Worm (Caenorhabditis elegans): Measurements from ENCODE around the gene srh-219.

Gene srh-219

ce11 chrV:15495169-15495568 is at the start of gene srh-219:
srh-219 (plus strand) TSS chrV:15495469.
- TF ChIP-seq nhr-28 (tag; optimal IDR thresholded peaks at IDR 0.05) (no peak), elt-1 (tag; optimal IDR thresholded peaks at IDR 0.05; ENCODE audit: borderline replicate concordance, insufficient read depth) (no peak), cnd-1 (tag; optimal IDR thresholded peaks at IDR 0.05) (no peak)

ce11 chrV:15448408-15448807 is 46.9 kb upstream of the srh-219 start, which contains the start of gene T26H5.4:
T26H5.4 (minus strand) TSS chrV:15448701.
- no peak for TF ChIP-seq lin-32 (GFP tag; optimal IDR thresholded peaks at IDR 0.05)
- no peak for TF ChIP-seq unc-39 (tag; optimal IDR thresholded peaks at IDR 0.05)
- no peak for TF ChIP-seq lsy-2 (tag; optimal IDR thresholded peaks at IDR 0.05)
- no peak for TF ChIP-seq mep-1 (tag; optimal IDR thresholded peaks at IDR 0.05)
- no peak for TF ChIP-seq elt-1 (tag; optimal IDR thresholded peaks at IDR 0.05; ENCODE audit: borderline replicate concordance, insufficient read depth)
- no peak for TF ChIP-seq ztf-11 (tag; optimal IDR thresholded peaks at IDR 0.05)
- no peak for TF ChIP-seq ham-2 (GFP tag; optimal IDR thresholded peaks at IDR 0.05)
- no peak for TF ChIP-seq sem-2 (GFP tag; optimal IDR thresholded peaks at IDR 0.05)
- no peak for TF ChIP-seq nhr-237 (tag; optimal IDR thresholded peaks at IDR 0.05)
- TF ChIP-seq flh-1 (GFP tag; optimal IDR thresholded peaks at IDR 0.05), result no peak
- TF ChIP-seq nhr-28 (tag; optimal IDR thresholded peaks at IDR 0.05), result no peak
- no peak for TF ChIP-seq elt-3 (tag; optimal IDR thresholded peaks at IDR 0.05)
- no peak for TF ChIP-seq drap-1 (GFP tag; optimal IDR thresholded peaks at IDR 0.05)
- TF ChIP-seq nhr-2 (tag; optimal IDR thresholded peaks at IDR 0.05), result no peak
- no peak for TF ChIP-seq blmp-1 (tag; optimal IDR thresholded peaks at IDR 0.05)

- TF ChIP-seq pha-4 (tag; optimal IDR thresholded peaks at IDR 0.05), result no peak
- no peak for TF ChIP-seq ztf-11 (tag; optimal IDR thresholded peaks at IDR 0.05)
- TF ChIP-seq elt-3 (tag; optimal IDR thresholded peaks at IDR 0.05), result no peak
Measured at ce11 chrV:15448865-15449264, 46.4 kb upstream of the srh-219 start, which contains the start of gene T26H5.14. T26H5.14 (plus strand) TSS chrV:15449165.

ce11 chrV:15451421-15451820 is 43.8 kb upstream of the srh-219 start, which contains the start of gene srw-33:
srw-33 (minus strand) TSS chrV:15451521.
- TF ChIP-seq blmp-1 (tag; optimal IDR thresholded peaks at IDR 0.05) (no peak), M03D4.4 (tag; optimal IDR thresholded peaks at IDR 0.05) (no peak), nhr-12 (tag; optimal IDR thresholded peaks at IDR 0.05) (no peak), unc-62 (GFP tag; optimal IDR thresholded peaks at IDR 0.05) (no peak), mab-5 (tag; optimal IDR thresholded peaks at IDR 0.05) (no peak), drap-1 (GFP tag; optimal IDR thresholded peaks at IDR 0.05) (no peak)

- TF ChIP-seq drap-1 (GFP tag; optimal IDR thresholded peaks at IDR 0.05) (peak; percentile 5), elt-3 (tag; optimal IDR thresholded peaks at IDR 0.05) (no peak), lin-32 (GFP tag; optimal IDR thresholded peaks at IDR 0.05) (no peak), nhr-12 (tag; optimal IDR thresholded peaks at IDR 0.05) (no peak)
Measured at ce11 chrV:15454322-15454721, 40.9 kb upstream of the srh-219 start.

ce11 chrV:15459088-15459487 is 36.2 kb upstream of the srh-219 start, which contains the start of gene str-71:
str-71 (minus strand) TSS chrV:15459188.
- TF ChIP-seq nhr-237 (tag; optimal IDR thresholded peaks at IDR 0.05), result no peak
- no peak for TF ChIP-seq cnd-1 (tag; optimal IDR thresholded peaks at IDR 0.05)
- no peak for TF ChIP-seq M03D4.4 (tag; optimal IDR thresholded peaks at IDR 0.05)
- TF ChIP-seq mls-2 (tag; optimal IDR thresholded peaks at IDR 0.05), result no peak
- no peak for TF ChIP-seq sem-2 (GFP tag; optimal IDR thresholded peaks at IDR 0.05)
- no peak for TF ChIP-seq snpc-4 (tag; optimal IDR thresholded peaks at IDR 0.05)
- no peak for TF ChIP-seq elt-1 (tag; optimal IDR thresholded peaks at IDR 0.05; ENCODE audit: borderline replicate concordance, insufficient read depth)
- TF ChIP-seq ceh-43 (GFP tag; optimal IDR thresholded peaks at IDR 0.05), result no peak
- no peak for TF ChIP-seq unc-39 (tag; optimal IDR thresholded peaks at IDR 0.05)
- TF ChIP-seq zip-8 (tag; optimal IDR thresholded peaks at IDR 0.05), result no peak
- no peak for TF ChIP-seq ces-1 (GFP tag; optimal IDR thresholded peaks at IDR 0.05)
- TF ChIP-seq nhr-28 (tag; optimal IDR thresholded peaks at IDR 0.05), result no peak
- no peak for TF ChIP-seq nhr-12 (tag; optimal IDR thresholded peaks at IDR 0.05)
- TF ChIP-seq hlh-1 (tag; optimal IDR thresholded peaks at IDR 0.05), result no peak

ce11 chrV:15464402-15464801 is 30.9 kb upstream of the srh-219 start, which contains the start of gene rocf-1:
rocf-1 (minus strand) TSS chrV:15464502.
- TF ChIP-seq blmp-1 (tag; optimal IDR thresholded peaks at IDR 0.05), result peak; percentile 26
- no peak for TF ChIP-seq ces-1 (GFP tag; optimal IDR thresholded peaks at IDR 0.05)
- no peak for TF ChIP-seq snpc-4 (tag; optimal IDR thresholded peaks at IDR 0.05)
- TF ChIP-seq bed-3 (GFP tag; optimal IDR thresholded peaks at IDR 0.05), result no peak
- no peak for TF ChIP-seq flh-1 (GFP tag; optimal IDR thresholded peaks at IDR 0.05)
- TF ChIP-seq unc-39 (tag; optimal IDR thresholded peaks at IDR 0.05), result no peak
- no peak for TF ChIP-seq sptf-1 (tag; optimal IDR thresholded peaks at IDR 0.05)
- no peak for TF ChIP-seq ceh-43 (GFP tag; optimal IDR thresholded peaks at IDR 0.05)

Measured in whole organism, mixed stage, embryonic.